Worm (Caenorhabditis elegans): ENCODE measurements around the gene F21D9.2.

- TF ChIP-seq unc-130 (GFP tag; optimal IDR thresholded peaks at IDR 0.05) (no peak), ceh-28 (tag; optimal IDR thresholded peaks at IDR 0.05) (no peak), lsy-2 (tag; optimal IDR thresholded peaks at IDR 0.05) (no peak), ama-1 (optimal IDR thresholded peaks at IDR 0.05) (no peak), mdt-29 (GFP tag; IDR thresholded peaks at IDR 0.05) (no peak), lin-39 (tag; optimal IDR thresholded peaks at IDR 0.05) (no peak), nhr-10 (tag; optimal IDR thresholded peaks at IDR 0.05) (no peak), unc-39 (tag; optimal IDR thresholded peaks at IDR 0.05) (no peak), pqm-1 (tag; optimal IDR thresholded peaks at IDR 0.05) (no peak), fos-1 (tag; optimal IDR thresholded peaks at IDR 0.05) (no peak), snpc-4 (tag; optimal IDR thresholded peaks at IDR 0.05) (no peak), nhr-42 (GFP tag; IDR thresholded peaks at IDR 0.05) (no peak), tra-1 (GFP tag; IDR thresholded peaks at IDR 0.05) (no peak), mdl-1 (tag; optimal IDR thresholded peaks at IDR 0.05) (no peak)
Observed at ce11 chrV:19278488-19278887, 16.2 kb upstream of the F21D9.2 start.

Measured in whole organism, L4 larva.